Worm (Caenorhabditis elegans) whole organism, L1 larva: ENCODE data around the gene grl-15.

Experiments
- egl-27 ChIP-seq, 2 experiments: fragments of 150-350 bp in 1 of 2; sonication (generic microtip); optimal IDR thresholded peaks; 3 replicates each; lab custom pipeline; 2017 to 2018; ENCODE audit warnings: missing biosample characterization in 2 of 2, missing genetic modification characterization in 2 of 2, missing genetic modification reagents in 2 of 2
- elt-3 ChIP-seq, 6 experiments: fragments of 150-350 bp in 1 of 6; sonication (generic microtip); optimal IDR thresholded peaks; 2 replicates each; lab custom pipeline; 2017 to 2018; ENCODE audit warnings: missing biosample characterization in 6 of 6, missing genetic modification characterization in 6 of 6, inconsistent platforms in 1 of 6
- lin-13 ChIP-seq: fragments of 150-350 bp; optimal IDR thresholded peaks from 2 replicates; lab custom pipeline; 2014; ENCODE audit warnings: missing biosample characterization, missing genetic modification reagents, missing genetic modification characterization
- ztf-4 ChIP-seq: fragments of 150-350 bp; optimal IDR thresholded peaks from 2 replicates; lab custom pipeline; 2014; ENCODE audit warnings: missing biosample characterization, missing genetic modification characterization

DNA sequence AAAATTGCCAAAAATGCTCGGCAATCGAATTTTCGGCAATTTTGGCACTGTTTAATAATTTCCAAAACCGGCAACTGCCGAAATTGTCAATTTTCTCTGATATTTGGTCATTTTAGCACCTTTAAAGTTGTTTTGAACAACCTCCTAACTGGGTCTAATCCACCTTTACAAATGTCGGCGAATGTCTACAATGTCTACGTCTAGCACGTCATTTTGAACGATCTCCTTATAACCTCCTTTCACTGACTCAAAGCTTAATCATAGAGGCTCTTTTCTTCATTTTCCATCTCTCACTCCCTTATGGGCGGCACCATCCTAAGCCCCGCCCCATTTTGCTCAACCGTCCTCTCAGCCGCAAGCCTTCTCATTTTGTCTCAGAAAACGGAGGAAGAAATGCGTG lies 41.6 kb downstream of the grl-15 start, which contains the start of gene Y75B8A.44:
- TF ChIP-seq ztf-4 (tag; lab: Kevin White, UChicago) (no peak), lin-13 (no peak), elt-3 (tag; optimal IDR thresholded peaks at IDR 0.05; lab: Kevin White, UChicago) (no peak), egl-27 (tag; optimal IDR thresholded peaks at IDR 0.05; lab: Kevin White, UChicago) (no peak)
